Worm (Caenorhabditis elegans): ENCODE data around the gene T13F3.6.

DNA sequence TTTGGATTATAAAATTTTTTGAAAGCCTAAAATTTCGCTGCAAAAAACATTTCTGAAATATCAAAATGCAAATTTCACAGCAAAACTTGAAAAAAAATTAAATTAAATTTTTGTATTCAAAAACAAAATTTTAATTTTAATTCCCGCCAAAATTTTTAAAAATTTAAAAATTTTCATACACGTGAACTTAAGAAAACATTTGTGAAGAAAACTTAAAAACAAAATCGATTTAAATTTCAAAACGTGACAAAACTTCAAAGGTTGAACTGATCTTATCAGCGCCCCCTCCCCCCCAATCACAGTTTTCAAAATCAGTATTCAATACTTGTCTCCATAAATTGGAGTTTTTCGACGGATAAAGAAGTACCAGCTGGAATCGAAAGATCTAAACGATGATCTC lies 33.8 kb downstream of the T13F3.6 start, which contains the start of gene F21H7.5:
- TF ChIP-seq flt-1 (GFP tag; IDR thresholded peaks at IDR 0.05), result no peak
- no peak for TF ChIP-seq klf-2 (GFP tag; conservative IDR thresholded peaks at IDR 0.05)
